Worm (Caenorhabditis elegans) whole organism, L4/young adult: ENCODE results near the gene Y44A6C.1.

Experiments
- dao-5 ChIP-seq: sonication (generic microtip); optimal IDR thresholded peaks from 2 replicates; lab custom pipeline; 2016; ENCODE audit warnings: missing genotype, missing genetic modification characterization, moderate library complexity, missing compliant biosample characterization
- him-1 ChIP-seq: sonication (generic microtip); optimal IDR thresholded peaks from 2 replicates; lab custom pipeline; 2016; ENCODE audit warnings: missing genotype, missing genetic modification reagents, missing genetic modification characterization, missing compliant biosample characterization

- TF ChIP-seq him-1 (tag; lab: Kevin White, UChicago): no peak
- TF ChIP-seq dao-5: no peak
Measured at ce11 chrV:20749098-20749497, 35.4 kb downstream of the Y44A6C.1 start.
